Worm (Caenorhabditis elegans) whole organism, mixed stage, embryonic: Measurements from ENCODE around the gene Y116A8C.44.

ENCODE experiments used
- ceh-83 ChIP-seq: fragments of 200-800 bp; sonication (Bioruptor generic); optimal IDR thresholded peaks from 2 replicates; lab custom pipeline; 2018; ENCODE audit warnings: mild to moderate bottlenecking, missing genetic modification characterization, missing compliant biosample characterization
- ces-1 ChIP-seq: fragments of 150-350 bp; optimal IDR thresholded peaks from 2 replicates; lab custom pipeline; 2014; ENCODE audit warnings: missing biosample characterization, missing genetic modification reagents, missing genetic modification characterization
- cnd-1 ChIP-seq: fragments of 200-800 bp; sonication (Bioruptor generic); optimal IDR thresholded peaks from 2 replicates; lab custom pipeline; 2018; ENCODE audit warnings: mild to moderate bottlenecking, missing genetic modification characterization, missing compliant biosample characterization
- elt-1 ChIP-seq: sonication (generic microtip); optimal IDR thresholded peaks from 2 replicates; lab custom pipeline; 2017; ENCODE audit warnings: missing genetic modification characterization, mild to moderate bottlenecking, missing compliant biosample characterization, antibody characterized with exemption, moderate library complexity, borderline replicate concordance; ENCODE audit not compliant: insufficient read depth
- lsy-2 ChIP-seq: fragments of 150-350 bp; optimal IDR thresholded peaks from 2 replicates; lab custom pipeline; 2014; ENCODE audit warnings: missing biosample characterization, missing genetic modification characterization
- mab-5 ChIP-seq: fragments of 150-350 bp; optimal IDR thresholded peaks from 2 replicates; lab custom pipeline; 2014; ENCODE audit warnings: missing biosample characterization, missing genetic modification characterization
- nhr-12 ChIP-seq: fragments of 150-350 bp; optimal IDR thresholded peaks from 2 replicates; lab custom pipeline; 2014; ENCODE audit warnings: missing biosample characterization, missing genetic modification characterization
- nhr-237 ChIP-seq: fragments of 150-350 bp; optimal IDR thresholded peaks from 2 replicates; lab custom pipeline; 2014; ENCODE audit warnings: missing biosample characterization, missing genetic modification characterization
- nhr-28 ChIP-seq: fragments of 150-350 bp; optimal IDR thresholded peaks from 2 replicates; lab custom pipeline; 2014; ENCODE audit warnings: missing biosample characterization, missing genetic modification characterization
- snpc-4 ChIP-seq: fragments of 150-350 bp; optimal IDR thresholded peaks from 2 replicates; lab custom pipeline; 2014; ENCODE audit warnings: missing biosample characterization, missing genetic modification characterization
- tbx-8 ChIP-seq: fragments of 200-800 bp; sonication (Bioruptor generic); optimal IDR thresholded peaks from 2 replicates; lab custom pipeline; 2018; ENCODE audit warnings: mild to moderate bottlenecking, missing genetic modification characterization, moderate library complexity, missing compliant biosample characterization
- unc-120 ChIP-seq: sonication (generic microtip); optimal IDR thresholded peaks from 2 replicates; lab custom pipeline; 2017; ENCODE audit warnings: missing genetic modification characterization, missing compliant biosample characterization; ENCODE audit not compliant: poor library complexity, severe bottlenecking
- ztf-11 ChIP-seq: fragments of 150-350 bp; optimal IDR thresholded peaks from 2 replicates; lab custom pipeline; 2014; ENCODE audit warnings: missing biosample characterization, missing genetic modification characterization

- TF ChIP-seq lsy-2 (tag; lab: Kevin White, UChicago): no peak
- TF ChIP-seq snpc-4: no peak
- TF ChIP-seq elt-1 (tag; lab: Kevin White, UChicago): no peak
- TF ChIP-seq ceh-83: no peak
- no peak for TF ChIP-seq nhr-28 (tag; lab: Kevin White, UChicago)
- no peak for TF ChIP-seq unc-120
- TF ChIP-seq nhr-12 (tag; lab: Kevin White, UChicago): no peak
- TF ChIP-seq ztf-11: no peak
- no peak for TF ChIP-seq mab-5 (tag; lab: Kevin White, UChicago)
- TF ChIP-seq tbx-8 (GFP tag; lab: Kevin White, UChicago): no peak
- no peak for TF ChIP-seq cnd-1 (tag; lab: Kevin White, UChicago)
- TF ChIP-seq nhr-237 (tag; lab: Kevin White, UChicago): no peak
- no peak for TF ChIP-seq ces-1 (GFP tag; lab: Kevin White, UChicago)
Observed at ce11 chrIV:17088849-17089248, 30.9 kb upstream of the Y116A8C.44 start, which contains the start of gene Y116A8C.43.
